Fruit fly (Drosophila melanogaster) whole organism, prepupa: Measurements from ENCODE around the gene SWIP.

Experiments
- Blimp-1 ChIP-seq: fragments of 200-800 bp; sonication (Bioruptor generic); optimal IDR thresholded peaks from 3 replicates; lab custom pipeline; 2017; ENCODE audit warnings: missing biosample characterization, missing genetic modification characterization, mild to moderate bottlenecking, moderate library complexity, missing genetic modification reagents
- CG10631 ChIP-seq: fragments of 200-800 bp; sonication (Bioruptor generic); optimal IDR thresholded peaks from 2 replicates; lab custom pipeline; 2016; ENCODE audit warnings: missing biosample characterization, missing genetic modification characterization
- CG10669 ChIP-seq: fragments of 200-800 bp; sonication (Bioruptor generic); optimal IDR thresholded peaks from 3 replicates; lab custom pipeline; 2018; ENCODE audit warnings: missing biosample characterization, mild to moderate bottlenecking, missing genetic modification characterization, moderate library complexity
- CG15336 ChIP-seq: fragments of 200-800 bp; sonication (Bioruptor generic); IDR thresholded peaks from 2 replicates; pipeline ENCODE4 v1.3.6; 2022; ENCODE audit warnings: missing biosample characterization, missing genetic modification characterization
- CG1621 ChIP-seq: fragments of 200-800 bp; sonication (Bioruptor generic); optimal IDR thresholded peaks from 3 replicates; lab custom pipeline; 2018; ENCODE audit warnings: missing biosample characterization, mild to moderate bottlenecking, missing genetic modification characterization
- CG16779 ChIP-seq: fragments of 200-800 bp; sonication (Bioruptor generic); optimal IDR thresholded peaks from 3 replicates; lab custom pipeline; 2017; ENCODE audit warnings: missing biosample characterization, mild to moderate bottlenecking, missing genetic modification characterization
- CG3032 ChIP-seq: fragments of 200-800 bp; optimal IDR thresholded peaks from 2 replicates; lab custom pipeline; 2019; ENCODE audit warnings: missing biosample characterization, mild to moderate bottlenecking, missing genetic modification characterization, moderate library complexity
- CG31627 ChIP-seq: fragments of 200-800 bp; sonication (Bioruptor generic); optimal IDR thresholded peaks from 3 replicates; lab custom pipeline; 2016; ENCODE audit warnings: missing biosample characterization, missing genetic modification characterization
- CG32006 ChIP-seq: fragments of 200-800 bp; sonication (Bioruptor generic); optimal IDR thresholded peaks from 3 replicates; lab custom pipeline; 2017; ENCODE audit warnings: missing biosample characterization, mild to moderate bottlenecking, missing genetic modification characterization
- CG34406 ChIP-seq: fragments of 200-800 bp; sonication (Bioruptor generic); optimal IDR thresholded peaks from 3 replicates; lab custom pipeline; 2016; ENCODE audit warnings: missing biosample characterization, missing genetic modification characterization
- CG3919 ChIP-seq: fragments of 200-800 bp; sonication (Bioruptor generic); optimal IDR thresholded peaks from 3 replicates; lab custom pipeline; 2016; ENCODE audit warnings: missing biosample characterization, missing genetic modification characterization
- CG4318 ChIP-seq: fragments of 200-800 bp; sonication (Bioruptor generic); optimal IDR thresholded peaks from 3 replicates; lab custom pipeline; 2017; ENCODE audit warnings: missing biosample characterization, mild to moderate bottlenecking, missing genetic modification characterization
- CG6163 ChIP-seq: fragments of 200-800 bp; sonication (Bioruptor generic); IDR thresholded peaks from 3 replicates; pipeline ENCODE4 v1.3.6; 2022; ENCODE audit warnings: missing biosample characterization, missing genetic modification characterization
- CG6792 ChIP-seq: fragments of 200-800 bp; sonication (Bioruptor generic); optimal IDR thresholded peaks from 3 replicates; lab custom pipeline; 2016; ENCODE audit warnings: missing biosample characterization, missing genetic modification characterization
- CG6854 ChIP-seq: fragments of 200-800 bp; sonication (Bioruptor generic); optimal IDR thresholded peaks from 2 replicates; lab custom pipeline; 2017; ENCODE audit warnings: missing biosample characterization, mild to moderate bottlenecking, missing genetic modification characterization
- CG8319 ChIP-seq: fragments of 200-800 bp; sonication (Bioruptor generic); optimal IDR thresholded peaks from 3 replicates; lab custom pipeline; 2016; ENCODE audit warnings: missing biosample characterization, missing genetic modification characterization
- CG8632 ChIP-seq: fragments of 200-800 bp; sonication (Bioruptor generic); optimal IDR thresholded peaks from 3 replicates; lab custom pipeline; 2016; ENCODE audit warnings: missing biosample characterization, missing genetic modification characterization
- Eip75B ChIP-seq: fragments of 200-800 bp; sonication (Bioruptor generic); optimal IDR thresholded peaks from 3 replicates; lab custom pipeline; 2016; ENCODE audit warnings: missing biosample characterization, missing genetic modification characterization
- Eip78C ChIP-seq: fragments of 200-800 bp; sonication (Bioruptor generic); peaks from one replicate; lab custom pipeline; 2016; ENCODE audit warnings: missing biosample characterization, missing genetic modification characterization
- Ets96B ChIP-seq: fragments of 200-800 bp; optimal IDR thresholded peaks from 2 replicates; lab custom pipeline; 2019; ENCODE audit warnings: missing biosample characterization, mild to moderate bottlenecking, missing genetic modification characterization, moderate library complexity
- Hr4 ChIP-seq: fragments of 200-800 bp; sonication (Bioruptor generic); optimal IDR thresholded peaks from 3 replicates; lab custom pipeline; 2016; ENCODE audit warnings: missing biosample characterization, missing genetic modification characterization
- Sox102F ChIP-seq: fragments of 200-800 bp; sonication (Bioruptor generic); optimal IDR thresholded peaks from 2 replicates; lab custom pipeline; 2016; ENCODE audit warnings: missing biosample characterization, mild to moderate bottlenecking, missing genetic modification characterization
- Sox14 ChIP-seq: fragments of 200-800 bp; sonication (Bioruptor generic); optimal IDR thresholded peaks from 3 replicates; lab custom pipeline; 2016; ENCODE audit warnings: missing biosample characterization, missing genetic modification characterization
- achi ChIP-seq: fragments of 200-800 bp; sonication (Bioruptor generic); optimal IDR thresholded peaks from 3 replicates; lab custom pipeline; 2016; ENCODE audit warnings: missing biosample characterization, missing genetic modification characterization
- acj6 ChIP-seq: fragments of 200-800 bp; sonication (Bioruptor generic); optimal IDR thresholded peaks from 3 replicates; lab custom pipeline; 2016; ENCODE audit warnings: missing biosample characterization, missing genetic modification characterization
- cyc ChIP-seq: fragments of 200-800 bp; sonication (Bioruptor generic); optimal IDR thresholded peaks from 3 replicates; lab custom pipeline; 2016; ENCODE audit warnings: missing biosample characterization, missing genetic modification characterization
- dac ChIP-seq: fragments of 200-800 bp; sonication (Bioruptor generic); optimal IDR thresholded peaks from 2 replicates; lab custom pipeline; 2017; ENCODE audit warnings: missing biosample characterization, mild to moderate bottlenecking, missing genetic modification characterization
- dsx ChIP-seq: fragments of 200-800 bp; optimal IDR thresholded peaks from 3 replicates; lab custom pipeline; 2019; ENCODE audit warnings: missing biosample characterization, mild to moderate bottlenecking, missing genetic modification characterization, moderate library complexity; ENCODE audit not compliant: poor library complexity, severe bottlenecking
- esn ChIP-seq: fragments of 200-800 bp; sonication (Bioruptor generic); optimal IDR thresholded peaks from 2 replicates; lab custom pipeline; 2016; ENCODE audit warnings: missing biosample characterization, mild to moderate bottlenecking, missing genetic modification characterization, moderate library complexity
- fd85E ChIP-seq: fragments of 200-800 bp; sonication (Bioruptor generic); optimal IDR thresholded peaks from 3 replicates; lab custom pipeline; 2016; ENCODE audit warnings: missing biosample characterization, missing genetic modification characterization
- fkh ChIP-seq: fragments of 200-800 bp; sonication (Bioruptor generic); optimal IDR thresholded peaks from 3 replicates; lab custom pipeline; 2017; ENCODE audit warnings: missing biosample characterization, mild to moderate bottlenecking, missing genetic modification characterization, moderate library complexity
- lz ChIP-seq: fragments of 200-800 bp; sonication (Bioruptor generic); optimal IDR thresholded peaks from 3 replicates; lab custom pipeline; 2016; ENCODE audit warnings: missing biosample characterization, missing genetic modification characterization
- net ChIP-seq: fragments of 200-800 bp; sonication (Bioruptor generic); optimal IDR thresholded peaks from 3 replicates; lab custom pipeline; 2016; ENCODE audit warnings: missing biosample characterization, missing genetic modification characterization
- ss ChIP-seq, 2 experiments: fragments of 200-800 bp; sonication (Bioruptor generic); optimal IDR thresholded peaks; 2 replicates in 1 of 2; 3 replicates in 1 of 2; lab custom pipeline; 2017 to 2018; ENCODE audit warnings: mild to moderate bottlenecking in 2 of 2, missing biosample characterization in 2 of 2, missing genetic modification characterization in 2 of 2, moderate library complexity in 1 of 2
- svp ChIP-seq: fragments of 200-800 bp; sonication (Bioruptor generic); peaks from one replicate; lab custom pipeline; 2016; ENCODE audit warnings: missing biosample characterization, missing genetic modification characterization
- topi ChIP-seq: fragments of 200-800 bp; sonication (Bioruptor generic); optimal IDR thresholded peaks from 3 replicates; lab custom pipeline; 2016; ENCODE audit warnings: missing biosample characterization, missing genetic modification characterization
- vri ChIP-seq: fragments of 200-800 bp; sonication (Bioruptor generic); optimal IDR thresholded peaks from 3 replicates; lab custom pipeline; 2016; ENCODE audit warnings: missing biosample characterization, mild to moderate bottlenecking, missing genetic modification characterization

Gene SWIP

dm6 chrX:16286083-16286666 lies 27.3 kb upstream of the SWIP start, which contains the start of gene UQCR-14:
Gene UQCR-14 (plus strand): TSS chrX:16286288.
- TF ChIP-seq dsx (GFP tag; lab: Kevin White, UChicago), result peak; percentile 34
- TF ChIP-seq dac (GFP tag; lab: Kevin White, UChicago), result no peak
- peak; percentile 43 for TF ChIP-seq topi (GFP tag; lab: Kevin White, UChicago)
- TF ChIP-seq fd85E (GFP tag; lab: Kevin White, UChicago), result no peak
- peak; percentile 6 for TF ChIP-seq CG10631
- peak; percentile 12 for TF ChIP-seq CG1621 (tag; lab: Kevin White, UChicago)
- TF ChIP-seq achi, result peak; percentile 19
- no peak for TF ChIP-seq Ets96B (tag; lab: Kevin White, UChicago)
- TF ChIP-seq lz (GFP tag; lab: Kevin White, UChicago), result peak; percentile 9
- TF ChIP-seq CG3919 (GFP tag; lab: Kevin White, UChicago), result no peak
- peak; percentile 46 for TF ChIP-seq esn (GFP tag; lab: Kevin White, UChicago)
- peak; percentile 19 for TF ChIP-seq CG31627 (GFP tag; lab: Kevin White, UChicago)
- peak; percentile 10 for TF ChIP-seq Sox102F (GFP tag; lab: Kevin White, UChicago)
- TF ChIP-seq acj6 (GFP tag; lab: Kevin White, UChicago), result no peak
- TF ChIP-seq Sox14 (GFP tag; lab: Kevin White, UChicago), result peak; percentile 12
- TF ChIP-seq vri (GFP tag; lab: Kevin White, UChicago), result peak; percentile 43
- no peak for TF ChIP-seq Eip75B
- peak; percentile 8 for TF ChIP-seq cyc (GFP tag; lab: Kevin White, UChicago)
- peak; percentile 74 for TF ChIP-seq Eip78C (GFP tag; lab: Kevin White, UChicago)

dm6 chrX:16288492-16288964 lies 25.0 kb upstream of the SWIP start, which contains the start of the genes CG32576 and caz:
Gene CG32576 (minus strand): TSS chrX:16288533.
Gene caz (plus strand): TSS chrX:16288810.
- TF ChIP-seq CG6792 (GFP tag; lab: Kevin White, UChicago) (peak; percentile 13), Sox102F (GFP tag; lab: Kevin White, UChicago) (peak; percentile 43), vri (GFP tag; lab: Kevin White, UChicago) (peak; percentile 23), Eip75B (no peak), CG6854 (GFP tag; lab: Kevin White, UChicago) (no peak), CG10669 (GFP tag; lab: Kevin White, UChicago) (no peak), CG8632 (no peak), CG6163 (GFP tag; lab: Robert Waterston, UW) (no peak), Eip78C (GFP tag; lab: Kevin White, UChicago) (peak; percentile 8), fkh (peak; percentile 94), CG34406 (GFP tag; lab: Kevin White, UChicago) (no peak), CG10631 (peak; percentile 51), CG3032 (tag; lab: Kevin White, UChicago) (peak; percentile 23), Blimp-1 (GFP tag; lab: Kevin White, UChicago) (peak; percentile 8), lz (GFP tag; lab: Kevin White, UChicago) (peak; percentile 12), CG32006 (GFP tag; lab: Kevin White, UChicago) (no peak), Hr4 (GFP tag; lab: Kevin White, UChicago) (no peak), achi (peak; percentile 47), cyc (GFP tag; lab: Kevin White, UChicago) (peak; percentile 3), CG15336 (GFP tag; lab: Robert Waterston, UW) (no peak), svp (GFP tag; lab: Kevin White, UChicago) (no peak), CG8319 (GFP tag; lab: Kevin White, UChicago) (no peak), dsx (GFP tag; lab: Kevin White, UChicago) (peak; percentile 88), esn (GFP tag; lab: Kevin White, UChicago) (peak; percentile 49), acj6 (GFP tag; lab: Kevin White, UChicago) (peak; percentile 46), CG31627 (GFP tag; lab: Kevin White, UChicago) (no peak), CG4318 (no peak)
- TF ChIP-seq, all 60 proteins: peak for 14

- TF ChIP-seq CG10669 (GFP tag; lab: Kevin White, UChicago) (no peak), net (GFP tag; lab: Kevin White, UChicago) (no peak), ss (GFP tag; optimal IDR thresholded peaks at IDR 0.05; lab: Kevin White, UChicago) (no peak), CG16779 (tag; lab: Kevin White, UChicago) (no peak), Sox102F (GFP tag; lab: Kevin White, UChicago) (no peak), svp (GFP tag; lab: Kevin White, UChicago) (no peak), Ets96B (tag; lab: Kevin White, UChicago) (no peak), CG4318 (no peak)
These were observed 24.5 kb upstream of the SWIP start for dm6 chrX:16288999-16289398.
